Fruit fly (Drosophila melanogaster): Measurements from ENCODE around the gene CG9098.
A peak's percentile ranks its signal among the peaks of the same experiment; 100 is the strongest.

Gene CG9098

DNA sequence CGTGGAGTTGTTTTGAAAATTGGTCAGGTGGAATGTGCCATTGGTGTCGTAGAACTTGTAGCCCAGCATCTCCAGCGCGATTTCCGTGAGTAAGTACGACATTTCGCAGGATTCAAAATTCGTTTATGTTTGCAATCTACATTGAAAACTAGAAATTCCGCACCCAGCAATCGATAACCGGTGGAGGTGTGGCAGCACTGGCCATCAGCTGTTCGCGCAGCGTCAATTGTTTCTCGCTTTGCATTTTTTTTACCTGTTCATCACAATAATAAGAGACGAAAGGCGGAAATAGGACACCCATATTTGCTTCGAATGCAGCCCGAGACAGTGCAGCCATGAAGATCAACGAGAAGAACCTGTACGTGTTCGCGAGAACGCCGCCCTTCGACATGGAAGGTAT lies 36.4 kb upstream of the CG9098 start, which contains the start of the genes CG34179 and slmo (continued):
- TF ChIP-seq CG10147 (GFP tag; optimal IDR thresholded peaks at IDR 0.05) (no peak), CG1603 (tag; optimal IDR thresholded peaks at IDR 0.05) (peak; percentile 12)

DNA sequence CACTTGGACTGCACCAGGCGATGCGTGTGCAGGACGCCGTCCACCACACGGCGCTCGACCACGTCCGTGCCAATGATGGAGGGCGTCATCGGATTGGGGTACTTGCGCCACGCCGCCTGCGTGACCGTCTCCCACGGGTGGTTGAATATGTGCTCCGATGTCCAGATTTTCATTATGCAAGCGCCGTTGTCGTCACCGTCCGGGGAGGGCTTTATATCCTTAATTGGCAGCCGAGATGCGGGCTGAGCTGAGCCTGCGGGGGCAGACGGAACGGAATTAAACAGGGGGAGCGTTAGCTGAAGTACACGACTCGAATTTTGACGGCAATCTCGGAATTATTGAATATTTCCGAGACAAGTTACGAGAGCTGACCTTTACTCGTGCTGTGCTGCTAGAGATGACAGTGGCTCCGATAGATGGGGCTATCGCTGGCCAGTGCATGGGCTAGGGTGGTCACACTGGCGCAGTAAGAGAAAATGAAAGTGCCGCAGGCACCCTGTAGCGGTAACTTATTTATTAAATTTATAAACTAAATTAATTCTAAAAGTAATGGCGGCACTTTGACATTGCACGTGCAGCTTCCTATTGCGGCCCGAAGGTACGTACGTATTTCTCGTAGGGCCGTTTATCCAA lies 35.5 kb upstream of the CG9098 start, which contains the start of gene IPIP:
Gene IPIP (plus strand): TSS at position 475 of the 633 bp plus-strand sequence.
- no peak for TF ChIP-seq tll (GFP tag; optimal IDR thresholded peaks at IDR 0.05)
- 0 out of 2 replicates have a peak, but pooled peaks have one; percentile 7 for TF ChIP-seq E2f1 (GFP tag; IDR thresholded peaks at IDR 0.05)
- TF ChIP-seq Hr78 (GFP tag; optimal IDR thresholded peaks at IDR 0.05), result peak in 1 of 2 experiments; percentile 84
- TF ChIP-seq CG17612 (GFP tag; IDR thresholded peaks at IDR 0.05), result no peak
- TF ChIP-seq Sry-β (GFP tag; optimal IDR thresholded peaks at IDR 0.05), result no peak
- peak; percentile 32; the same call in 1 of the 2 replicates for TF ChIP-seq ara (GFP tag; IDR thresholded peaks at IDR 0.05)
- TF ChIP-seq mirr (GFP tag; optimal IDR thresholded peaks at IDR 0.05), result peak; percentile 58
- TF ChIP-seq stc (GFP tag; IDR thresholded peaks at IDR 0.05), result 0 out of 2 replicates have a peak, but pooled peaks have one; percentile 9
- TF ChIP-seq Fer1 (GFP tag; optimal IDR thresholded peaks at IDR 0.05), result peak; percentile 4
- TF ChIP-seq CG11085 (GFP tag; IDR thresholded peaks at IDR 0.05), result 0 out of 2 replicates have a peak, but pooled peaks have one; percentile 37
- TF ChIP-seq Bgb (GFP tag; IDR thresholded peaks at IDR 0.05; ENCODE audit: partially characterized antibody), result peak; percentile 91
- TF ChIP-seq Doc2 (GFP tag; IDR thresholded peaks at IDR 0.05), result no peak
- no peak for TF ChIP-seq Dfd (GFP tag; optimal IDR thresholded peaks at IDR 0.05)
- no peak for TF ChIP-seq CG14014 (GFP tag; IDR thresholded peaks at IDR 0.05)
- TF ChIP-seq CG18764 (GFP tag; optimal IDR thresholded peaks at IDR 0.05), result no peak
- TF ChIP-seq amos (GFP tag; IDR thresholded peaks at IDR 0.05; ENCODE audit: partially characterized antibody), result peak; percentile 94
- no peak for TF ChIP-seq Trl (optimal IDR thresholded peaks at IDR 0.05)
- no peak for TF ChIP-seq Trl (GFP tag; optimal IDR thresholded peaks at IDR 0.05)
- peak; percentile 53 for TF ChIP-seq CG12155 (GFP tag; optimal IDR thresholded peaks at IDR 0.05)
- no peak for TF ChIP-seq hth (optimal IDR thresholded peaks at IDR 0.05)
- TF ChIP-seq CG18619 (GFP tag; optimal IDR thresholded peaks at IDR 0.05), result peak; percentile 4
- no peak for TF ChIP-seq ash1 (GFP tag; optimal IDR thresholded peaks at IDR 0.05)
- peak; percentile 65 for TF ChIP-seq CG12659 (GFP tag; optimal IDR thresholded peaks at IDR 0.05)
- TF ChIP-seq CG17802 (tag; optimal IDR thresholded peaks at IDR 0.05), result peak; percentile 3
- TF ChIP-seq CG10321 (GFP tag; IDR thresholded peaks at IDR 0.05), result no peak
- no peak for TF ChIP-seq Hr3 (GFP tag; optimal IDR thresholded peaks at IDR 0.05)
- TF ChIP-seq pita (GFP tag; optimal IDR thresholded peaks at IDR 0.05), result no peak
- no peak for TF ChIP-seq CG7928 (GFP tag; optimal IDR thresholded peaks at IDR 0.05)
- no peak for TF ChIP-seq trh (GFP tag; optimal IDR thresholded peaks at IDR 0.05)
- TF ChIP-seq gce (GFP tag; IDR thresholded peaks at IDR 0.05), result no peak
- peak; percentile 60 for TF ChIP-seq lab (GFP tag; optimal IDR thresholded peaks at IDR 0.05)
- no peak for TF ChIP-seq Dek (tag; optimal IDR thresholded peaks at IDR 0.05)
- TF ChIP-seq CG13775 (GFP tag; optimal IDR thresholded peaks at IDR 0.05), result no peak
- TF ChIP-seq CG4707 (GFP tag; optimal IDR thresholded peaks at IDR 0.05), result no peak
- TF ChIP-seq CG4854 (GFP tag; optimal IDR thresholded peaks at IDR 0.05), result no peak
- peak; percentile 52 for TF ChIP-seq mam (GFP tag; optimal IDR thresholded peaks at IDR 0.05)
- no peak for TF ChIP-seq Chrac-16 (GFP tag; optimal IDR thresholded peaks at IDR 0.05)
- peak; percentile 3 for TF ChIP-seq Meics (GFP tag; optimal IDR thresholded peaks at IDR 0.05)
- no peak for TF ChIP-seq CG1602 (GFP tag; optimal IDR thresholded peaks at IDR 0.05)
- no peak for TF ChIP-seq kah (GFP tag; optimal IDR thresholded peaks at IDR 0.05)
- no peak for TF ChIP-seq CG8290 (GFP tag; optimal IDR thresholded peaks at IDR 0.05)
- TF ChIP-seq CG8290 (tag; optimal IDR thresholded peaks at IDR 0.05), result peak in 1 of 2 experiments; percentile 66
- TF ChIP-seq CG18011 (GFP tag; optimal IDR thresholded peaks at IDR 0.05), result no peak
- no peak for TF ChIP-seq dmrt11E (tag; optimal IDR thresholded peaks at IDR 0.05)
- TF ChIP-seq nom (GFP tag; optimal IDR thresholded peaks at IDR 0.05), result peak; percentile 59
- peak; percentile 75 for TF ChIP-seq CG11456 (GFP tag; IDR thresholded peaks at IDR 0.05)

Measured in whole organism, embryonic.